Fruit fly (Drosophila melanogaster) whole organism, embryonic: ENCODE measurements around the gene CG10019.

ENCODE experiments used
- Adf1 ChIP-seq: fragments of 200-800 bp; sonication (Bioruptor generic); IDR thresholded peaks from 2 replicates; pipeline ENCODE4 v1.3.6; 2022; ENCODE audit warnings: missing biosample characterization, missing genetic modification characterization
- Asciz ChIP-seq: fragments of 200-800 bp; sonication (Bioruptor generic); optimal IDR thresholded peaks from 2 replicates; lab custom pipeline; 2017; ENCODE audit warnings: missing biosample characterization, mild to moderate bottlenecking, missing genetic modification characterization, missing genetic modification reagents
- Bdp1 ChIP-seq: fragments of 200-800 bp; sonication (Bioruptor generic); optimal IDR thresholded peaks from 3 replicates; lab custom pipeline; 2016; ENCODE audit warnings: missing biosample characterization, missing genetic modification characterization
- C15 ChIP-seq: fragments of 200-800 bp; sonication (Bioruptor generic); IDR thresholded peaks from 3 replicates; pipeline ENCODE4 v1.3.6; 2022; ENCODE audit warnings: missing biosample characterization, missing genetic modification characterization
- CG11247 ChIP-seq: fragments of 200-800 bp; sonication (Bioruptor generic); IDR thresholded peaks from 2 replicates; pipeline ENCODE4 v1.3.6; 2022; ENCODE audit warnings: missing biosample characterization, missing genetic modification characterization
- CG12104 ChIP-seq: fragments of 200-800 bp; sonication (Bioruptor generic); optimal IDR thresholded peaks from 3 replicates; lab custom pipeline; 2016; ENCODE audit warnings: missing biosample characterization, missing genetic modification characterization
- CG12155 ChIP-seq: fragments of 200-800 bp; sonication (Bioruptor generic); optimal IDR thresholded peaks from 3 replicates; lab custom pipeline; 2016; ENCODE audit warnings: missing biosample characterization, missing genetic modification characterization
- CG12299 ChIP-seq: fragments of 200-800 bp; sonication (Bioruptor generic); optimal IDR thresholded peaks from 2 replicates; lab custom pipeline; 2018; ENCODE audit warnings: missing biosample characterization, mild to moderate bottlenecking, missing genetic modification characterization
- CG15479 ChIP-seq: fragments of 200-800 bp; sonication (Bioruptor generic); optimal IDR thresholded peaks from 3 replicates; lab custom pipeline; 2019; ENCODE audit warnings: missing biosample characterization, mild to moderate bottlenecking, missing genetic modification characterization, moderate library complexity
- CG17912 ChIP-seq: fragments of 200-800 bp; sonication (Bioruptor generic); optimal IDR thresholded peaks from 2 replicates; lab custom pipeline; 2018; ENCODE audit warnings: missing biosample characterization, mild to moderate bottlenecking, missing genetic modification characterization
- CG18599 ChIP-seq: fragments of 200-800 bp; sonication (Bioruptor generic); optimal IDR thresholded peaks from 3 replicates; lab custom pipeline; 2017; ENCODE audit warnings: missing biosample characterization, missing genetic modification characterization, mild to moderate bottlenecking, moderate library complexity, missing genetic modification reagents
- CG2120 ChIP-seq: fragments of 200-800 bp; sonication (Bioruptor generic); optimal IDR thresholded peaks from 3 replicates; lab custom pipeline; 2016; ENCODE audit warnings: missing biosample characterization, missing genetic modification characterization
- CG30403 ChIP-seq: fragments of 200-800 bp; sonication (Bioruptor generic); optimal IDR thresholded peaks from 3 replicates; lab custom pipeline; 2016; ENCODE audit warnings: missing biosample characterization, missing genetic modification characterization
- CG31224 ChIP-seq: fragments of 200-800 bp; sonication (Bioruptor generic); IDR thresholded peaks from 2 replicates; pipeline ENCODE4 v1.3.6; 2022; ENCODE audit warnings: missing biosample characterization, missing genetic modification characterization
- CG31388 ChIP-seq: fragments of 200-800 bp; sonication (Bioruptor generic); optimal IDR thresholded peaks from 2 replicates; lab custom pipeline; 2016; ENCODE audit warnings: missing biosample characterization, missing genetic modification characterization
- CG4360 ChIP-seq: fragments of 200-800 bp; sonication (Bioruptor generic); IDR thresholded peaks from 2 replicates; pipeline ENCODE4 v1.3.6; 2022; ENCODE audit warnings: missing biosample characterization, missing genetic modification characterization
- CG4404 ChIP-seq: fragments of 200-800 bp; sonication (Bioruptor generic); IDR thresholded peaks from 2 replicates; pipeline ENCODE4 v1.3.6; 2022; ENCODE audit warnings: missing biosample characterization, missing genetic modification characterization
- CG6175 ChIP-seq: fragments of 200-800 bp; sonication (Bioruptor generic); IDR thresholded peaks from 3 replicates; pipeline ENCODE4 v1.3.6; 2022; ENCODE audit warnings: missing biosample characterization, missing genetic modification characterization
- CG7839 ChIP-seq: fragments of 200-800 bp; sonication (Bioruptor generic); optimal IDR thresholded peaks from 3 replicates; lab custom pipeline; 2018; ENCODE audit warnings: missing biosample characterization, mild to moderate bottlenecking, missing genetic modification characterization, moderate library complexity
- Dref ChIP-seq: fragments of 200-800 bp; sonication (Bioruptor generic); IDR thresholded peaks from 2 replicates; pipeline ENCODE4 v1.3.6; 2022; ENCODE audit warnings: missing biosample characterization, missing genetic modification characterization
- Eip74EF ChIP-seq, 2 experiments: fragments of 200-800 bp in 1 of 2; fragments of >200 bp in 1 of 2; sonication (Bioruptor generic) in 1 of 2; optimal IDR thresholded peaks; 2 replicates each; lab custom pipeline; 2017 to 2019; ENCODE audit warnings: missing biosample characterization in 2 of 2, missing genetic modification characterization in 2 of 2, mild to moderate bottlenecking in 1 of 2, moderate library complexity in 1 of 2
- HmgD ChIP-seq: fragments of 200-800 bp; sonication (Bioruptor generic); optimal IDR thresholded peaks from 3 replicates; lab custom pipeline; 2016; ENCODE audit warnings: missing biosample characterization, missing genetic modification characterization
- Ravus ChIP-seq: fragments of 200-800 bp; sonication (Bioruptor generic); IDR thresholded peaks from 2 replicates; pipeline ENCODE4 v1.3.6; 2022; ENCODE audit warnings: missing biosample characterization, missing genetic modification characterization
- Stat92E ChIP-seq, 3 experiments: fragments of >200 bp in 2 of 3; fragments of 200-800 bp in 1 of 3; sonication (Bioruptor generic) in 1 of 3; optimal IDR thresholded peaks; 2 replicates each; lab custom pipeline; 2017 to 2019; ENCODE audit warnings: missing biosample characterization in 3 of 3, missing genetic modification characterization in 3 of 3, mild to moderate bottlenecking in 1 of 3, moderate library complexity in 1 of 3
- Usf ChIP-seq: fragments of 200-800 bp; sonication (Bioruptor generic); optimal IDR thresholded peaks from 2 replicates; lab custom pipeline; 2017; ENCODE audit warnings: missing genotype, missing biosample characterization, missing genetic modification characterization
- aop ChIP-seq: fragments of 200-800 bp; sonication (Bioruptor generic); IDR thresholded peaks from 2 replicates; pipeline ENCODE4 v1.3.6; 2022; ENCODE audit warnings: missing biosample characterization, missing genetic modification characterization
- chif ChIP-seq, 2 experiments: fragments of 200-800 bp; sonication (Bioruptor generic); optimal IDR thresholded peaks; 3 replicates each; lab custom pipeline; 2016; ENCODE audit warnings: missing biosample characterization in 2 of 2, missing genetic modification characterization in 2 of 2
- cwo ChIP-seq: fragments of 200-800 bp; sonication (Bioruptor generic); optimal IDR thresholded peaks from 3 replicates; lab custom pipeline; 2017; ENCODE audit warnings: missing biosample characterization, missing genetic modification characterization, mild to moderate bottlenecking, moderate library complexity, missing genetic modification reagents
- dan ChIP-seq: fragments of 200-800 bp; sonication (Bioruptor generic); IDR thresholded peaks from 2 replicates; pipeline ENCODE4 v1.3.6; 2022; ENCODE audit warnings: missing biosample characterization, missing genetic modification characterization
- esg ChIP-seq: fragments of 200-800 bp; sonication (Bioruptor generic); conservative IDR thresholded peaks from 2 replicates; pipeline ENCODE4 v1.3.6; 2022; ENCODE audit warnings: missing biosample characterization, missing genetic modification characterization
- exex ChIP-seq: fragments of 200-800 bp; sonication (Bioruptor generic); optimal IDR thresholded peaks from 4 replicates; lab custom pipeline; 2018; ENCODE audit warnings: missing biosample characterization, mild to moderate bottlenecking, missing genetic modification characterization, moderate library complexity
- ftz-f1 ChIP-seq: fragments of 200-800 bp; sonication (Bioruptor generic); optimal IDR thresholded peaks from 2 replicates; lab custom pipeline; 2016; ENCODE audit warnings: missing biosample characterization, missing genetic modification characterization
- grn ChIP-seq: fragments of 200-800 bp; sonication (Bioruptor generic); optimal IDR thresholded peaks from 3 replicates; lab custom pipeline; 2017; ENCODE audit warnings: missing biosample characterization, missing genetic modification characterization
- gt ChIP-seq: fragments of 200-800 bp; sonication (Bioruptor generic); IDR thresholded peaks from 2 replicates; pipeline ENCODE4 v1.3.6; 2022; ENCODE audit warnings: missing biosample characterization, missing genetic modification characterization
- ken ChIP-seq: fragments of 200-800 bp; sonication (Bioruptor generic); IDR thresholded peaks from 3 replicates; pipeline ENCODE4 v1.3.6; 2022; ENCODE audit warnings: missing biosample characterization, missing genetic modification characterization
- kni ChIP-seq: fragments of 200-800 bp; sonication (Bioruptor generic); optimal IDR thresholded peaks from 3 replicates; lab custom pipeline; 2017; ENCODE audit warnings: mild to moderate bottlenecking, missing biosample characterization, missing genetic modification reagents, missing genetic modification characterization
- lab ChIP-seq: fragments of 200-800 bp; sonication (Bioruptor generic); optimal IDR thresholded peaks from 3 replicates; lab custom pipeline; 2017; ENCODE audit warnings: missing biosample characterization, missing genetic modification characterization, mild to moderate bottlenecking, moderate library complexity, missing genetic modification reagents
- lov ChIP-seq, 2 experiments: fragments of 200-800 bp in 1 of 2; fragments of >200 bp in 1 of 2; sonication (Bioruptor generic) in 1 of 2; IDR thresholded peaks in 1 of 2; optimal IDR thresholded peaks in 1 of 2; 2 replicates in 1 of 2; 3 replicates in 1 of 2; pipeline versions ENCODE4 v1.3.6 to Lab custom; 2017 to 2022; ENCODE audit warnings: missing biosample characterization in 1 of 2, missing genetic modification characterization in 1 of 2
- nerfin-2 ChIP-seq: fragments of 200-800 bp; sonication (Bioruptor generic); IDR thresholded peaks from 2 replicates; pipeline ENCODE4 v1.3.6; 2022; ENCODE audit warnings: missing biosample characterization, missing genetic modification characterization; ENCODE audit not compliant: partially characterized antibody
- nom ChIP-seq: fragments of 200-800 bp; sonication (Bioruptor generic); optimal IDR thresholded peaks from 2 replicates; lab custom pipeline; 2017; ENCODE audit warnings: missing biosample characterization, missing genetic modification characterization, mild to moderate bottlenecking, moderate library complexity, missing genetic modification reagents
- org-1 ChIP-seq: fragments of 200-800 bp; sonication (Bioruptor generic); optimal IDR thresholded peaks from 2 replicates; lab custom pipeline; 2017; ENCODE audit warnings: missing biosample characterization, missing genetic modification characterization
- run ChIP-seq: fragments of 200-800 bp; sonication (Bioruptor generic); optimal IDR thresholded peaks from 3 replicates; lab custom pipeline; 2018; ENCODE audit warnings: missing biosample characterization, mild to moderate bottlenecking, missing genetic modification characterization
- sob ChIP-seq: fragments of 200-800 bp; sonication (Bioruptor generic); IDR thresholded peaks from 2 replicates; pipeline ENCODE4 v1.3.6; 2022; ENCODE audit warnings: missing biosample characterization, missing genetic modification characterization
- sug ChIP-seq: fragments of 200-800 bp; optimal IDR thresholded peaks from 2 replicates; lab custom pipeline; 2019; ENCODE audit warnings: missing biosample characterization, mild to moderate bottlenecking, missing genetic modification characterization, moderate library complexity
- tup ChIP-seq: fragments of 200-800 bp; sonication (Bioruptor generic); optimal IDR thresholded peaks from 2 replicates; lab custom pipeline; 2016; ENCODE audit warnings: missing biosample characterization, mild to moderate bottlenecking, missing genetic modification characterization, moderate library complexity
- twi ChIP-seq: fragments of 200-800 bp; optimal IDR thresholded peaks from 2 replicates; lab custom pipeline; 2019; ENCODE audit warnings: missing biosample characterization, mild to moderate bottlenecking, missing genetic modification characterization, moderate library complexity
- vfl ChIP-seq: fragments of 200-800 bp; sonication (Bioruptor generic); optimal IDR thresholded peaks from 2 replicates; lab custom pipeline; 2016; ENCODE audit warnings: missing biosample characterization, missing genetic modification characterization
- zfh2 ChIP-seq: fragments of 200-800 bp; sonication (Bioruptor generic); optimal IDR thresholded peaks from 2 replicates; lab custom pipeline; 2016; ENCODE audit warnings: missing biosample characterization, missing genetic modification characterization

Gene CG10019

DNA sequence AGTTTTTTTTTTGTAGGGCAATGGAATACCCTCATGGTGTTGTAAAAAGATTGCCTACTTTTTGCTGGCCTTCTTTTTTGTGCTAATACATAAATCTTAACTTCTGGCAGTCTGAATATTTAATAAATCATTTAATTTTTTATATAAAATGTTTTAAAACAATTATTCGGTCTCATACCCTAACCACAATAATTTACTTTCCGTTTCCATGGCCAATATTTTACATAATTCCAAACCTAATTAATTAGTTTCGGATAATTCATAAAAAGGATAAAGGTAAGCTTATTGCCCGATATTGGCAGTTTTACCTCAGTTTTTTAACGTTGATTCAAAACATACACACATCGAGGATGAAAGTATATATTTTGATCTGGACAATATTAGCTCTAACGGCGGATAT, 30.4 kb upstream of the CG10019 start, which contains the start of gene CG42465:
Gene CG42465, plus strand, starts transcription at position 301 of the 400 bp plus-strand sequence.
- TF ChIP-seq CG2120 (GFP tag; lab: Kevin White, UChicago), result no peak
- no peak for TF ChIP-seq HmgD (GFP tag; lab: Kevin White, UChicago)
- no peak for TF ChIP-seq Dref
- TF ChIP-seq org-1, result no peak
- no peak for TF ChIP-seq CG31224
- TF ChIP-seq lov (optimal IDR thresholded peaks at IDR 0.05; lab: Kevin White, UChicago), result no peak
- no peak for TF ChIP-seq lov (GFP tag; IDR thresholded peaks at IDR 0.05; lab: Robert Waterston, UW)
- no peak for TF ChIP-seq twi (tag; lab: Kevin White, UChicago)
- TF ChIP-seq sob (GFP tag; lab: Robert Waterston, UW), result no peak
- no peak for TF ChIP-seq kni
- TF ChIP-seq cwo, result no peak
- TF ChIP-seq ftz-f1 (GFP tag; lab: Kevin White, UChicago), result no peak
- TF ChIP-seq dan (GFP tag; lab: Robert Waterston, UW), result no peak
- TF ChIP-seq aop, result no peak
- TF ChIP-seq nerfin-2, result no peak
- TF ChIP-seq Adf1 (GFP tag; lab: Robert Waterston, UW), result no peak
- TF ChIP-seq vfl (GFP tag; lab: Kevin White, UChicago), result no peak
- no peak for TF ChIP-seq CG17912 (GFP tag; lab: Kevin White, UChicago)
- no peak for TF ChIP-seq CG15479
- no peak for TF ChIP-seq tup
- TF ChIP-seq CG7839, result no peak
- TF ChIP-seq, all 482 proteins: peak for 0

DNA sequence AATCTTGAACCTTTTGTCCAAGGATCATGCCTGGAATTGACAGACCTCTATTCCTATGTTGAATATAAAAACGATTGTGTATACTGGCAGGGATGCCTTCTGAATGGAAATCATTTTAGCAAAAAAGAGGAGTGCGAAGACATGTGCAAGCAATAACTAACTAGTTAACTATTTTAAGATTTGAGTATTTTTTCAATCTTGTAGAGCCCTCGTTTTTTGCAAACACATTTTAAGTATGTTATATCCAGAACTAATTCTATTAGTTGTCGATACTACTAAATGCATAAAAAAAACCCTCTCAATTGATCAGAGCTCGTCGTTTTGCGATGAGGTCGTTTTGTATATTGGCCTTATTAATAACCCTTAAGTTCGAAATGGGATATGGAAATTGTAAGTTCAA, 29.9 kb upstream of the CG10019 start, which contains the start of gene Sfp24C1:
Gene Sfp24C1, plus strand, starts transcription at position 301 of the 400 bp plus-strand sequence.
- TF ChIP-seq CG12104 (GFP tag; lab: Kevin White, UChicago) (no peak), chif (GFP tag; optimal IDR thresholded peaks at IDR 0.05; lab: Kevin White, UChicago) (no peak), CG31388 (GFP tag; lab: Kevin White, UChicago) (no peak), Usf (no peak), sug (no peak), nom (GFP tag; lab: Kevin White, UChicago) (no peak), CG30403 (GFP tag; lab: Kevin White, UChicago) (no peak), CG6175 (GFP tag; lab: Robert Waterston, UW) (no peak)

DNA sequence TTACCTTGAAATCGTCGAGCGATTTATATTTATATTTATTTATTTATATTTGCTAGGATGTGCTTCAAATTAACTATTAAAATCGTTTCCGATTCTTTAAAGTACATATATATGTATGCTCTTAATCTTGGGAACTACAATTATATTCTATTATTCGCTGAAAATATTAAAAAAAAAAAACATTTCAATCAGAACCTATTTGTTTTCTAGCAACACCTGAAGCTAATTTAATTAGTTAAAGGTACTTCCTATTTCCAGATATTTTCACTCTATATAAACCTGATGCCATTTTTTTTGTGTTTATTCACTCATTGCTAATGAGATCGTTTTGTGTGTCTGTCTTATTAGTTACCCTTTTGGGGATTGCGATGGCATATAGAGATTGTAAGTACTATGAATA, 29.3 kb upstream of the CG10019 start, which contains the start of gene CG42467:
Gene CG42467, plus strand, starts transcription at position 301 of the 400 bp plus-strand sequence.
- TF ChIP-seq exex (tag; lab: Kevin White, UChicago) (no peak), Asciz (no peak), Eip74EF (GFP tag; optimal IDR thresholded peaks at IDR 0.05; lab: Kevin White, UChicago) (no peak), CG12299 (tag; lab: Kevin White, UChicago) (no peak), run (tag; lab: Kevin White, UChicago) (no peak), ken (GFP tag; lab: Robert Waterston, UW) (no peak), CG18599 (GFP tag; lab: Kevin White, UChicago) (no peak), esg (GFP tag; lab: Robert Waterston, UW) (no peak), C15 (GFP tag; lab: Robert Waterston, UW) (no peak), zfh2 (no peak), CG12155 (GFP tag; lab: Kevin White, UChicago) (no peak), CG4404 (no peak), CG11247 (GFP tag; lab: Robert Waterston, UW) (no peak), Stat92E (GFP tag; optimal IDR thresholded peaks at IDR 0.05; lab: Kevin White, UChicago) (no peak), Ravus (GFP tag; lab: Robert Waterston, UW) (no peak), gt (GFP tag; lab: Robert Waterston, UW) (no peak), grn (GFP tag; lab: Kevin White, UChicago) (no peak), lab (no peak), Bdp1 (GFP tag; lab: Kevin White, UChicago) (no peak), CG4360 (no peak)
